Worm (Caenorhabditis elegans) whole organism, late embryonic: ENCODE data around the gene cpt-1.

Experiments used
- C38D4.7 ChIP-seq: fragments of 200-800 bp; sonication (Bioruptor generic); optimal IDR thresholded peaks from 2 replicates; lab custom pipeline; 2018; ENCODE audit warnings: mild to moderate bottlenecking, missing genetic modification characterization, moderate library complexity, missing compliant biosample characterization
- ahr-1 ChIP-seq: sonication (generic microtip); optimal IDR thresholded peaks from 2 replicates; lab custom pipeline; 2016; ENCODE audit warnings: missing genetic modification characterization, missing compliant biosample characterization
- ceh-14 ChIP-seq: sonication (generic microtip); optimal IDR thresholded peaks from 2 replicates; lab custom pipeline; 2016; ENCODE audit warnings: missing genotype, missing genetic modification characterization, missing compliant biosample characterization
- ceh-18 ChIP-seq: sonication (generic microtip); optimal IDR thresholded peaks from 2 replicates; lab custom pipeline; 2016; ENCODE audit warnings: missing genetic modification characterization, missing compliant biosample characterization
- ceh-2 ChIP-seq: sonication (generic microtip); optimal IDR thresholded peaks from 2 replicates; lab custom pipeline; 2016; ENCODE audit warnings: missing genotype, missing genetic modification characterization, missing compliant biosample characterization
- ceh-22 ChIP-seq: sonication (generic microtip); optimal IDR thresholded peaks from 2 replicates; lab custom pipeline; 2017; ENCODE audit warnings: missing biosample characterization, missing genetic modification characterization
- ceh-34 ChIP-seq: sonication (generic microtip); optimal IDR thresholded peaks from 2 replicates; lab custom pipeline; 2016; ENCODE audit warnings: mild to moderate bottlenecking, missing genetic modification characterization, missing compliant biosample characterization
- ceh-45 ChIP-seq: fragments of 200-800 bp; sonication (Bioruptor generic); IDR thresholded peaks from 2 replicates; pipeline ENCODE4 v1.3.6; 2022; ENCODE audit warnings: missing genetic modification reagents, missing genetic modification characterization, missing compliant biosample characterization
- ceh-6 ChIP-seq: fragments of 200-800 bp; sonication (Bioruptor generic); optimal IDR thresholded peaks from 2 replicates; lab custom pipeline; 2018; ENCODE audit warnings: mild to moderate bottlenecking, missing genetic modification characterization, missing compliant biosample characterization
- che-1 ChIP-seq: sonication (generic microtip); optimal IDR thresholded peaks from 2 replicates; lab custom pipeline; 2016; ENCODE audit warnings: mild to moderate bottlenecking, missing genetic modification characterization, missing compliant biosample characterization
- dve-1 ChIP-seq: sonication (generic microtip); optimal IDR thresholded peaks from 2 replicates; lab custom pipeline; 2017; ENCODE audit warnings: antibody characterized with exemption, mild to moderate bottlenecking, missing genetic modification characterization, missing compliant biosample characterization
- elt-2 ChIP-seq: sonication (generic microtip); optimal IDR thresholded peaks from 2 replicates; lab custom pipeline; 2016; ENCODE audit warnings: missing genetic modification reagents, missing genetic modification characterization, missing compliant biosample characterization
- fax-1 ChIP-seq: sonication (generic microtip); optimal IDR thresholded peaks from 2 replicates; lab custom pipeline; 2016; ENCODE audit warnings: missing genotype, missing genetic modification characterization, missing compliant biosample characterization
- fkh-10 ChIP-seq: fragments of 150-350 bp; optimal IDR thresholded peaks from 2 replicates; lab custom pipeline; 2014; ENCODE audit warnings: missing biosample characterization, missing genetic modification reagents, missing genetic modification characterization
- gmeb-2 ChIP-seq: sonication (generic microtip); optimal IDR thresholded peaks from 2 replicates; lab custom pipeline; 2016; ENCODE audit warnings: missing genetic modification characterization, inconsistent platforms, missing compliant biosample characterization
- hlh-15 ChIP-seq: sonication (generic microtip); optimal IDR thresholded peaks from 2 replicates; lab custom pipeline; 2016; ENCODE audit warnings: missing genetic modification characterization, missing compliant biosample characterization
- hlh-30 ChIP-seq: sonication (generic microtip); optimal IDR thresholded peaks from 2 replicates; lab custom pipeline; 2017; ENCODE audit warnings: antibody characterized with exemption, missing genetic modification characterization, missing compliant biosample characterization; ENCODE audit not compliant: insufficient read depth
- hlh-6 ChIP-seq: sonication (generic microtip); optimal IDR thresholded peaks from 2 replicates; lab custom pipeline; 2016; ENCODE audit warnings: missing genotype, missing genetic modification characterization, missing compliant biosample characterization
- lin-11 ChIP-seq: fragments of 200-800 bp; sonication (Bioruptor generic); optimal IDR thresholded peaks from 2 replicates; lab custom pipeline; 2018; ENCODE audit warnings: mild to moderate bottlenecking, missing genetic modification characterization, missing compliant biosample characterization
- mec-3 ChIP-seq: sonication (generic microtip); optimal IDR thresholded peaks from 2 replicates; lab custom pipeline; 2016; ENCODE audit warnings: borderline replicate concordance, missing genetic modification characterization, missing compliant biosample characterization
- npax-4 ChIP-seq: sonication (generic microtip); optimal IDR thresholded peaks from 2 replicates; lab custom pipeline; 2016; ENCODE audit warnings: missing genetic modification characterization, missing compliant biosample characterization
- pag-3 ChIP-seq: sonication (generic microtip); optimal IDR thresholded peaks from 2 replicates; lab custom pipeline; 2016; ENCODE audit warnings: missing compliant biosample characterization, missing genetic modification characterization, borderline replicate concordance
- pax-1 ChIP-seq: fragments of 150-350 bp; optimal IDR thresholded peaks from 2 replicates; lab custom pipeline; 2014; ENCODE audit warnings: missing biosample characterization, missing genetic modification characterization
- pqm-1 ChIP-seq: sonication (generic microtip); optimal IDR thresholded peaks from 2 replicates; lab custom pipeline; 2016; ENCODE audit warnings: missing genetic modification characterization, missing compliant biosample characterization
- rnt-1 ChIP-seq: sonication (generic microtip); optimal IDR thresholded peaks from 2 replicates; lab custom pipeline; 2016; ENCODE audit warnings: missing genetic modification characterization, missing compliant biosample characterization
- sdc-2 ChIP-seq: sonication (generic microtip); optimal IDR thresholded peaks from 2 replicates; lab custom pipeline; 2016; ENCODE audit warnings: missing genotype, missing genetic modification characterization, missing compliant biosample characterization
- sox-4 ChIP-seq: sonication (generic microtip); optimal IDR thresholded peaks from 2 replicates; lab custom pipeline; 2017; ENCODE audit warnings: mild to moderate bottlenecking, missing genetic modification characterization, inconsistent platforms, missing compliant biosample characterization
- tbx-7 ChIP-seq: sonication (generic microtip); optimal IDR thresholded peaks from 2 replicates; lab custom pipeline; 2016; ENCODE audit warnings: missing genotype, missing genetic modification characterization, missing compliant biosample characterization
- unc-3 ChIP-seq, 2 experiments: fragments of 200-800 bp in 1 of 2; sonication (Bioruptor generic) in 1 of 2; sonication (generic microtip) in 1 of 2; conservative IDR thresholded peaks in 1 of 2; optimal IDR thresholded peaks in 1 of 2; 2 replicates each; pipeline versions ENCODE4 v1.3.6 to Lab custom; 2016 to 2022; ENCODE audit warnings: missing compliant biosample characterization in 2 of 2, missing genetic modification characterization in 2 of 2, missing genetic modification reagents in 1 of 2
- unc-42 ChIP-seq: sonication (generic microtip); optimal IDR thresholded peaks from 2 replicates; lab custom pipeline; 2016; ENCODE audit warnings: missing genotype, missing genetic modification characterization, missing compliant biosample characterization
- ztf-16 ChIP-seq: sonication (generic microtip); optimal IDR thresholded peaks from 2 replicates; lab custom pipeline; 2017; ENCODE audit warnings: missing genetic modification characterization, missing compliant biosample characterization

The cpt-1 gene

ce11 chrII:12826752-12827151, 30.5 kb upstream of the cpt-1 start, which contains the start of gene Y46G5A.38:
Gene Y46G5A.38 (plus strand): TSS chrII:12827052.
- TF ChIP-seq hlh-15 (tag; lab: Kevin White, UChicago) (no peak), pqm-1 (no peak), unc-42 (tag; lab: Kevin White, UChicago) (no peak), unc-3 (GFP tag; conservative IDR thresholded peaks at IDR 0.05; lab: Robert Waterston, UW) (no peak), unc-3 (tag; optimal IDR thresholded peaks at IDR 0.05; lab: Kevin White, UChicago) (no peak), fkh-10 (GFP tag; lab: Kevin White, UChicago) (no peak), pax-1 (no peak), lin-11 (tag; lab: Kevin White, UChicago) (no peak), ceh-2 (no peak), ceh-6 (no peak), ahr-1 (tag; lab: Kevin White, UChicago) (no peak)
- TF ChIP-seq, all 69 proteins: peak for 0

- peak; percentile 96 for TF ChIP-seq dve-1 (tag; lab: Kevin White, UChicago)
- peak; percentile 10 for TF ChIP-seq sox-4
- no peak for TF ChIP-seq sdc-2 (tag; lab: Kevin White, UChicago)
- no peak for TF ChIP-seq che-1 (tag; lab: Kevin White, UChicago)
- TF ChIP-seq npax-4 (tag; lab: Kevin White, UChicago): no peak
- TF ChIP-seq hlh-6 (tag; lab: Kevin White, UChicago): peak; percentile 71
Measured at ce11 chrII:12824463-12824862, 28.2 kb upstream of the cpt-1 start.

- no peak for TF ChIP-seq pax-1
- peak; percentile 94 for TF ChIP-seq elt-2 (tag; lab: Kevin White, UChicago)
- TF ChIP-seq tbx-7: no peak
- TF ChIP-seq C38D4.7 (GFP tag; lab: Kevin White, UChicago): no peak
- no peak for TF ChIP-seq rnt-1 (tag; lab: Kevin White, UChicago)
Measured at ce11 chrII:12823437-12823836, 27.2 kb upstream of the cpt-1 start, which contains the start of gene Y46G5A.36. Gene Y46G5A.36 (plus strand): TSS chrII:12823679.

- TF ChIP-seq gmeb-2 (tag; lab: Kevin White, UChicago) (no peak), ceh-45 (GFP tag; lab: Robert Waterston, UW) (no peak), ceh-34 (tag; lab: Kevin White, UChicago) (no peak), hlh-30 (tag; lab: Kevin White, UChicago) (no peak), pag-3 (no peak), hlh-15 (tag; lab: Kevin White, UChicago) (no peak), lin-11 (tag; lab: Kevin White, UChicago) (no peak), ceh-22 (tag; lab: Kevin White, UChicago) (no peak), tbx-7 (no peak)
Measured at ce11 chrII:12819979-12820378, 23.7 kb upstream of the cpt-1 start.

- TF ChIP-seq che-1 (tag; lab: Kevin White, UChicago) (no peak), mec-3 (no peak), fax-1 (tag; lab: Kevin White, UChicago) (no peak), ceh-18 (tag; lab: Kevin White, UChicago) (no peak)
Measured at ce11 chrII:12818488-12818887, 22.2 kb upstream of the cpt-1 start, which contains the start of gene Y46G5A.22. Gene Y46G5A.22 (minus strand): TSS chrII:12818588.

ce11 chrII:12816412-12817146, 20.3 kb upstream of the cpt-1 start, which contains the start of gene acl-7:
Gene acl-7 (minus strand): TSS chrII:12816462.
- TF ChIP-seq elt-2 (tag; lab: Kevin White, UChicago) (peak; percentile 44), ceh-14 (tag; lab: Kevin White, UChicago) (no peak), ztf-16 (no peak)
